Fruit fly (Drosophila melanogaster) whole organism, embryonic: Measurements from ENCODE around the gene CG42814.

Source experiments
- CG1024 ChIP-seq: fragments of 200-800 bp; sonication (Bioruptor generic); IDR thresholded peaks from 2 replicates; pipeline ENCODE4 v1.3.6; 2022; ENCODE audit warnings: missing biosample characterization, missing genetic modification characterization
- CG10274 ChIP-seq: fragments of 200-800 bp; sonication (Bioruptor generic); optimal IDR thresholded peaks from 3 replicates; lab custom pipeline; 2017; ENCODE audit warnings: missing biosample characterization, mild to moderate bottlenecking, missing genetic modification characterization
- CG10431 ChIP-seq: fragments of 200-800 bp; sonication (Bioruptor generic); optimal IDR thresholded peaks from 3 replicates; lab custom pipeline; 2018; ENCODE audit warnings: missing biosample characterization, mild to moderate bottlenecking, missing genetic modification characterization
- CG12391 ChIP-seq: fragments of 200-800 bp; sonication (Bioruptor generic); optimal IDR thresholded peaks from 3 replicates; lab custom pipeline; 2018; ENCODE audit warnings: missing biosample characterization, mild to moderate bottlenecking, missing genetic modification characterization, moderate library complexity
- CG13287 ChIP-seq: fragments of 200-800 bp; sonication (Bioruptor generic); IDR thresholded peaks from 2 replicates; pipeline ENCODE4 v1.3.6; 2022; ENCODE audit warnings: missing biosample characterization, missing genetic modification characterization; ENCODE audit not compliant: partially characterized antibody
- CG13775 ChIP-seq: fragments of 200-800 bp; sonication (Bioruptor generic); optimal IDR thresholded peaks from 3 replicates; lab custom pipeline; 2017; ENCODE audit warnings: missing biosample characterization, mild to moderate bottlenecking, missing genetic modification characterization
- CG14014 ChIP-seq: fragments of 200-800 bp; sonication (Bioruptor generic); IDR thresholded peaks from 2 replicates; pipeline ENCODE4 v1.3.6; 2022; ENCODE audit warnings: missing biosample characterization, missing genetic modification characterization
- CG17359 ChIP-seq: fragments of 200-800 bp; sonication (Bioruptor generic); optimal IDR thresholded peaks from 3 replicates; lab custom pipeline; 2018; ENCODE audit warnings: missing biosample characterization, mild to moderate bottlenecking, missing genetic modification characterization, moderate library complexity
- CG18476 ChIP-seq: fragments of 200-800 bp; sonication (Bioruptor generic); optimal IDR thresholded peaks from 2 replicates; lab custom pipeline; 2016; ENCODE audit warnings: missing biosample characterization, mild to moderate bottlenecking, missing genetic modification characterization
- CG30403 ChIP-seq: fragments of 200-800 bp; sonication (Bioruptor generic); optimal IDR thresholded peaks from 3 replicates; lab custom pipeline; 2016; ENCODE audit warnings: missing biosample characterization, missing genetic modification characterization
- CG31224 ChIP-seq: fragments of 200-800 bp; sonication (Bioruptor generic); IDR thresholded peaks from 2 replicates; pipeline ENCODE4 v1.3.6; 2022; ENCODE audit warnings: missing biosample characterization, missing genetic modification characterization
- CG32772 ChIP-seq: fragments of 200-800 bp; sonication (Bioruptor generic); IDR thresholded peaks from 2 replicates; pipeline ENCODE4 v1.3.6; 2022; ENCODE audit warnings: missing biosample characterization, missing genetic modification characterization
- CG3407 ChIP-seq: fragments of 200-800 bp; sonication (Bioruptor generic); optimal IDR thresholded peaks from 2 replicates; lab custom pipeline; 2018; ENCODE audit warnings: missing biosample characterization, mild to moderate bottlenecking, missing genetic modification characterization
- CG34224 ChIP-seq: fragments of 200-800 bp; sonication (Bioruptor generic); IDR thresholded peaks from 3 replicates; pipeline ENCODE4 v1.3.6; 2022; ENCODE audit warnings: missing biosample characterization, missing genetic modification characterization; ENCODE audit not compliant: partially characterized antibody
- CG34376 ChIP-seq: fragments of 200-800 bp; sonication (Bioruptor generic); optimal IDR thresholded peaks from 2 replicates; lab custom pipeline; 2018; ENCODE audit warnings: missing biosample characterization, mild to moderate bottlenecking, missing genetic modification characterization
- CG3726 ChIP-seq: fragments of 200-800 bp; sonication (Bioruptor generic); IDR thresholded peaks from 3 replicates; pipeline ENCODE4, ENCODE4 v1.3.6; 2022; ENCODE audit warnings: missing biosample characterization, missing genetic modification characterization
- CG3847 ChIP-seq: fragments of 200-800 bp; sonication (Bioruptor generic); IDR thresholded peaks from 2 replicates; pipeline ENCODE4 v1.3.6; 2022; ENCODE audit warnings: missing biosample characterization, missing genetic modification characterization
- CG4360 ChIP-seq: fragments of 200-800 bp; sonication (Bioruptor generic); IDR thresholded peaks from 2 replicates; pipeline ENCODE4 v1.3.6; 2022; ENCODE audit warnings: missing biosample characterization, missing genetic modification characterization
- CG6254 ChIP-seq: fragments of 200-800 bp; sonication (Bioruptor generic); optimal IDR thresholded peaks from 3 replicates; lab custom pipeline; 2017; ENCODE audit warnings: mild to moderate bottlenecking, missing biosample characterization, missing genetic modification reagents, missing genetic modification characterization
- Dek ChIP-seq: fragments of 200-800 bp; sonication (Bioruptor generic); optimal IDR thresholded peaks from 3 replicates; lab custom pipeline; 2019; ENCODE audit warnings: missing biosample characterization, mild to moderate bottlenecking, missing genetic modification characterization, moderate library complexity
- Hr78 ChIP-seq, 2 experiments: fragments of 200-800 bp in 1 of 2; fragments of >200 bp in 1 of 2; sonication (Bioruptor generic) in 1 of 2; optimal IDR thresholded peaks; 2 replicates each; lab custom pipeline; 2017 to 2019; ENCODE audit warnings: missing biosample characterization in 2 of 2, missing genetic modification characterization in 2 of 2, mild to moderate bottlenecking in 1 of 2, moderate library complexity in 1 of 2
- Jarid2 ChIP-seq: fragments of 200-800 bp; sonication (Bioruptor generic); optimal IDR thresholded peaks from 3 replicates; lab custom pipeline; 2017; ENCODE audit warnings: mild to moderate bottlenecking, missing biosample characterization, missing genetic modification reagents, missing genetic modification characterization
- Lhr ChIP-seq: fragments of 200-800 bp; sonication (Bioruptor generic); optimal IDR thresholded peaks from 3 replicates; lab custom pipeline; 2017; ENCODE audit warnings: mild to moderate bottlenecking, missing biosample characterization, missing genetic modification reagents, missing genetic modification characterization
- MBD-R2 ChIP-seq: fragments of 200-800 bp; sonication (Bioruptor generic); IDR thresholded peaks from 2 replicates; pipeline ENCODE4 v1.3.6; 2022; ENCODE audit warnings: missing biosample characterization, missing genetic modification characterization
- Nf-YB ChIP-seq: fragments of 200-800 bp; sonication (Bioruptor generic); optimal IDR thresholded peaks from 3 replicates; lab custom pipeline; 2019; ENCODE audit warnings: missing biosample characterization, mild to moderate bottlenecking, missing genetic modification characterization, moderate library complexity
- Nf-YC ChIP-seq: fragments of 200-800 bp; optimal IDR thresholded peaks from 3 replicates; lab custom pipeline; 2019; ENCODE audit warnings: missing biosample characterization, mild to moderate bottlenecking, missing genetic modification characterization, moderate library complexity
- Sox102F ChIP-seq: fragments of 200-800 bp; sonication (Bioruptor generic); optimal IDR thresholded peaks from 2 replicates; lab custom pipeline; 2018; ENCODE audit warnings: missing biosample characterization, mild to moderate bottlenecking, missing genetic modification characterization, moderate library complexity
- Trl ChIP-seq, 3 experiments: fragments of >200 bp in 2 of 3; fragments of 200-800 bp in 1 of 3; sonication (Bioruptor generic) in 1 of 3; optimal IDR thresholded peaks; 2 replicates in 1 of 3; 3 replicates in 2 of 3; lab custom pipeline; 2016 to 2017; ENCODE audit warnings: missing biosample characterization in 1 of 3, missing genetic modification characterization in 1 of 3
- btn ChIP-seq: fragments of 200-800 bp; sonication (Bioruptor generic); optimal IDR thresholded peaks from 2 replicates; lab custom pipeline; 2016; ENCODE audit warnings: missing biosample characterization, missing genetic modification characterization
- cg ChIP-seq: fragments of 200-800 bp; sonication (Bioruptor generic); optimal IDR thresholded peaks from 3 replicates; lab custom pipeline; 2019; ENCODE audit warnings: missing biosample characterization, mild to moderate bottlenecking, missing genetic modification characterization, moderate library complexity
- chinmo ChIP-seq: fragments of 200-800 bp; sonication (Bioruptor generic); IDR thresholded peaks from 4 replicates; pipeline ENCODE4 v1.3.6; 2022; ENCODE audit warnings: missing biosample characterization, missing genetic modification characterization; ENCODE audit not compliant: partially characterized antibody
- ci ChIP-seq: fragments of 200-800 bp; sonication (Bioruptor generic); IDR thresholded peaks from 3 replicates; pipeline ENCODE4 v1.3.6; 2022; ENCODE audit warnings: missing biosample characterization, missing genetic modification characterization
- dysf ChIP-seq: fragments of 200-800 bp; sonication (Bioruptor generic); IDR thresholded peaks from 3 replicates; pipeline ENCODE4 v1.3.6; 2022; ENCODE audit warnings: missing biosample characterization, missing genetic modification characterization
- ewg ChIP-seq: fragments of 200-800 bp; sonication (Bioruptor generic); optimal IDR thresholded peaks from 3 replicates; lab custom pipeline; 2017; ENCODE audit warnings: mild to moderate bottlenecking, missing biosample characterization, missing genetic modification reagents, missing genetic modification characterization
- gem ChIP-seq: fragments of 200-800 bp; sonication (Bioruptor generic); optimal IDR thresholded peaks from 2 replicates; lab custom pipeline; 2019; ENCODE audit warnings: missing biosample characterization, mild to moderate bottlenecking, missing genetic modification characterization, moderate library complexity
- ham ChIP-seq: fragments of 200-800 bp; sonication (Bioruptor generic); IDR thresholded peaks from 2 replicates; pipeline ENCODE4 v1.3.6; 2022; ENCODE audit warnings: missing biosample characterization, missing genetic modification characterization
- her ChIP-seq: fragments of 200-800 bp; sonication (Bioruptor generic); optimal IDR thresholded peaks from 2 replicates; lab custom pipeline; 2016; ENCODE audit warnings: missing biosample characterization, missing genetic modification characterization
- hkb ChIP-seq, 2 experiments: fragments of 200-800 bp in 1 of 2; fragments of >200 bp in 1 of 2; sonication (Bioruptor generic) in 1 of 2; IDR thresholded peaks in 1 of 2; optimal IDR thresholded peaks in 1 of 2; 2 replicates each; pipeline versions ENCODE4 v1.3.6 to Lab custom; 2017 to 2022; ENCODE audit warnings: missing biosample characterization in 1 of 2, missing genetic modification characterization in 1 of 2
- hth ChIP-seq: fragments of >200 bp; optimal IDR thresholded peaks from 2 replicates; lab custom pipeline; 2017; ENCODE audit warnings: inconsistent platforms
- luna ChIP-seq: fragments of 200-800 bp; sonication (Bioruptor generic); optimal IDR thresholded peaks from 2 replicates; lab custom pipeline; 2016; ENCODE audit warnings: missing biosample characterization, missing genetic modification characterization
- nau ChIP-seq: fragments of 200-800 bp; sonication (Bioruptor generic); optimal IDR thresholded peaks from 3 replicates; lab custom pipeline; 2017; ENCODE audit warnings: missing biosample characterization, mild to moderate bottlenecking, missing genetic modification characterization, missing genetic modification reagents
- org-1 ChIP-seq: fragments of 200-800 bp; sonication (Bioruptor generic); optimal IDR thresholded peaks from 2 replicates; lab custom pipeline; 2017; ENCODE audit warnings: missing biosample characterization, missing genetic modification characterization
- pb ChIP-seq: fragments of 200-800 bp; sonication (Bioruptor generic); optimal IDR thresholded peaks from 3 replicates; lab custom pipeline; 2016; ENCODE audit warnings: missing biosample characterization, missing genetic modification characterization
- phol ChIP-seq: fragments of 200-800 bp; sonication (Bioruptor generic); optimal IDR thresholded peaks from 3 replicates; lab custom pipeline; 2018; ENCODE audit warnings: missing biosample characterization, mild to moderate bottlenecking, missing genetic modification characterization, moderate library complexity
- psq ChIP-seq: fragments of 200-800 bp; sonication (Bioruptor generic); optimal IDR thresholded peaks from 2 replicates; lab custom pipeline; 2017; ENCODE audit warnings: missing biosample characterization, missing genetic modification characterization
- sisA ChIP-seq: fragments of 200-800 bp; sonication (Bioruptor generic); IDR thresholded peaks from 2 replicates; pipeline ENCODE4 v1.3.6; 2022; ENCODE audit warnings: missing biosample characterization, missing genetic modification characterization
- slbo ChIP-seq: fragments of 200-800 bp; sonication (Bioruptor generic); IDR thresholded peaks from 2 replicates; pipeline ENCODE4 v1.3.6; 2022; ENCODE audit warnings: missing biosample characterization, missing genetic modification characterization
- sr ChIP-seq: fragments of 200-800 bp; sonication (Bioruptor generic); IDR thresholded peaks from 3 replicates; pipeline ENCODE4 v1.3.6; 2022; ENCODE audit warnings: missing biosample characterization, missing genetic modification characterization
- unc-4 ChIP-seq: fragments of 200-800 bp; sonication (Bioruptor generic); IDR thresholded peaks from 2 replicates; pipeline ENCODE4 v1.3.6; 2022; ENCODE audit warnings: missing biosample characterization, missing genetic modification characterization; ENCODE audit not compliant: partially characterized antibody

Gene CG42814

DNA sequence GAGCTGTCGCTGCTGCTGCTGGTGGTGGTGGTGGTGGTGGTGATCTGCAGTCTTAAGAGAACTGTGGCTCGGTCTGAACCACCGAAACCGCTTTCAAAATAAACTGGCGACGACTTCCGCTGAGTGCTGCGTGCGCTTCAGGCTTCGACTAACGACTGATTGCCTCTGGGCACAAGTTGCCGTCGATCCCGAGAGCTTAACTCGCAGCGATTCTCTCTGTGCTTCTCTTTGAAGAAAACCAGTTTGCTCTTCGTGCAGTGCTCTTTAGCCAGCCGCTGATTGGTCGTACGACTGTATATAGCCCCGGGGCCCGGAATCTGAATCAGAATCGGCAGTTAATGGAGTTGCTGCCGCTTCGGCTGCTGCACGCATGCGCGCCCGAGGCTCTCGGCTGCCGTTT, 35.2 kb downstream of the CG42814 start, which contains the start of gene Ser (continued):
- TF ChIP-seq luna (no peak), slbo (GFP tag; lab: Robert Waterston, UW) (0 out of 2 replicates have a peak, but pooled peaks have one; percentile 21), psq (GFP tag; lab: Kevin White, UChicago) (no peak), sisA (GFP tag; lab: Robert Waterston, UW) (no peak), ci (GFP tag; lab: Robert Waterston, UW) (no peak), pb (no peak), Nf-YC (tag; lab: Kevin White, UChicago) (peak; percentile 93), Trl (optimal IDR thresholded peaks at IDR 0.05; lab: Kevin White, UChicago) (peak; percentile 59 to 83), Trl (GFP tag; optimal IDR thresholded peaks at IDR 0.05; lab: Kevin White, UChicago) (no peak), CG10274 (no peak), CG3407 (GFP tag; lab: Kevin White, UChicago) (no peak), CG10431 (peak; percentile 2), CG31224 (GFP tag; lab: Robert Waterston, UW) (no peak), CG4360 (GFP tag; lab: Robert Waterston, UW) (no peak), Sox102F (no peak), hkb (optimal IDR thresholded peaks at IDR 0.05; lab: Kevin White, UChicago) (no peak), hkb (GFP tag; IDR thresholded peaks at IDR 0.05; lab: Robert Waterston, UW) (0 out of 2 replicates have a peak, but pooled peaks have one; percentile 17), CG18476 (GFP tag; lab: Kevin White, UChicago) (no peak), her (no peak), gem (tag; lab: Kevin White, UChicago) (no peak), CG6254 (no peak), Jarid2 (GFP tag; lab: Kevin White, UChicago) (peak; percentile 86), Dek (no peak), CG30403 (GFP tag; lab: Kevin White, UChicago) (no peak), phol (tag; lab: Kevin White, UChicago) (no peak), nau (GFP tag; lab: Kevin White, UChicago) (no peak), Lhr (GFP tag; lab: Kevin White, UChicago) (no peak), CG12391 (tag; lab: Kevin White, UChicago) (no peak), CG1024 (GFP tag; lab: Robert Waterston, UW) (no peak), MBD-R2 (GFP tag; lab: Robert Waterston, UW) (no peak), hth (lab: Kevin White, UChicago) (no peak), chinmo (GFP tag; lab: Robert Waterston, UW) (peak; percentile 81; the same call in 1 of the 4 replicates), CG14014 (GFP tag; lab: Robert Waterston, UW) (no peak), ham (GFP tag; lab: Robert Waterston, UW) (no peak), CG13775 (GFP tag; lab: Kevin White, UChicago) (no peak), CG34376 (GFP tag; lab: Kevin White, UChicago) (no peak), btn (GFP tag; lab: Kevin White, UChicago) (no peak), dysf (GFP tag; lab: Robert Waterston, UW) (no peak), unc-4 (GFP tag; lab: Robert Waterston, UW) (0 out of 2 replicates have a peak, but pooled peaks have one; percentile 31), CG34224 (GFP tag; lab: Robert Waterston, UW) (peak; percentile 27; the same call in 1 of the 3 replicates), CG17359 (tag; lab: Kevin White, UChicago) (no peak), CG32772 (GFP tag; lab: Robert Waterston, UW) (no peak), Nf-YB (peak; percentile 94), cg (GFP tag; lab: Kevin White, UChicago) (peak; percentile 2), ewg (no peak), CG3726 (no peak), CG3847 (GFP tag; lab: Robert Waterston, UW) (no peak), sr (GFP tag; lab: Robert Waterston, UW) (no peak), Hr78 (GFP tag; optimal IDR thresholded peaks at IDR 0.05; lab: Kevin White, UChicago) (no peak), CG13287 (GFP tag; lab: Robert Waterston, UW) (peak; percentile 30; the same call in 1 of the 2 replicates), org-1 (GFP tag; lab: Kevin White, UChicago) (no peak)
